Fruit fly (Drosophila melanogaster) whole organism, embryonic: ENCODE measurements around the gene Mst89B.

Source experiments
- Atf6 ChIP-seq: fragments of 200-800 bp; sonication (Bioruptor generic); IDR thresholded peaks from 2 replicates; pipeline ENCODE4 v1.3.6; 2022; ENCODE audit warnings: missing biosample characterization, missing genetic modification characterization
- Awh ChIP-seq: fragments of 200-800 bp; sonication (Bioruptor generic); IDR thresholded peaks from 2 replicates; pipeline ENCODE4, ENCODE4 v1.3.6; 2022; ENCODE audit warnings: missing biosample characterization, missing genetic modification characterization
- Bdp1 ChIP-seq: fragments of 200-800 bp; sonication (Bioruptor generic); optimal IDR thresholded peaks from 3 replicates; lab custom pipeline; 2016; ENCODE audit warnings: missing biosample characterization, missing genetic modification characterization
- CG10543 ChIP-seq: fragments of 200-800 bp; sonication (Bioruptor generic); optimal IDR thresholded peaks from 3 replicates; lab custom pipeline; 2017; ENCODE audit warnings: missing biosample characterization, mild to moderate bottlenecking, missing genetic modification characterization, moderate library complexity
- CG11398 ChIP-seq: fragments of 200-800 bp; sonication (Bioruptor generic); optimal IDR thresholded peaks from 2 replicates; lab custom pipeline; 2016; ENCODE audit warnings: missing biosample characterization, missing genetic modification characterization
- CG11456 ChIP-seq: fragments of 200-800 bp; sonication (Bioruptor generic); IDR thresholded peaks from 3 replicates; pipeline ENCODE4 v1.3.6; 2022; ENCODE audit warnings: missing biosample characterization, missing genetic modification characterization
- CG12219 ChIP-seq: fragments of 200-800 bp; sonication (Bioruptor generic); optimal IDR thresholded peaks from 3 replicates; lab custom pipeline; 2018; ENCODE audit warnings: missing biosample characterization, mild to moderate bottlenecking, missing genetic modification characterization
- CG12659 ChIP-seq: fragments of 200-800 bp; sonication (Bioruptor generic); optimal IDR thresholded peaks from 3 replicates; lab custom pipeline; 2017; ENCODE audit warnings: mild to moderate bottlenecking, missing biosample characterization, missing genetic modification reagents, missing genetic modification characterization
- CG17328 ChIP-seq: fragments of 200-800 bp; sonication (Bioruptor generic); IDR thresholded peaks from 2 replicates; pipeline ENCODE4 v1.3.6; 2022; ENCODE audit warnings: missing biosample characterization, missing genetic modification characterization
- CG1792 ChIP-seq: fragments of 200-800 bp; sonication (Bioruptor generic); optimal IDR thresholded peaks from 2 replicates; lab custom pipeline; 2016; ENCODE audit warnings: missing biosample characterization, missing genetic modification characterization
- CG2199 ChIP-seq: fragments of 200-800 bp; sonication (Bioruptor generic); IDR thresholded peaks from 3 replicates; pipeline ENCODE4 v1.3.6; 2022; ENCODE audit warnings: missing biosample characterization, missing genetic modification characterization
- CG2678 ChIP-seq: fragments of 200-800 bp; sonication (Bioruptor generic); optimal IDR thresholded peaks from 3 replicates; lab custom pipeline; 2019; ENCODE audit warnings: missing biosample characterization, mild to moderate bottlenecking, missing genetic modification characterization, moderate library complexity
- CG31441 ChIP-seq: fragments of 200-800 bp; sonication (Bioruptor generic); IDR thresholded peaks from 2 replicates; pipeline ENCODE4 v1.3.6; 2022; ENCODE audit warnings: missing biosample characterization, missing genetic modification characterization
- CG42726 ChIP-seq: fragments of 200-800 bp; sonication (Bioruptor generic); IDR thresholded peaks from 2 replicates; pipeline ENCODE4 v1.3.6; 2022; ENCODE audit warnings: missing biosample characterization, missing genetic modification characterization; ENCODE audit not compliant: partially characterized antibody
- CG4282 ChIP-seq: fragments of 200-800 bp; sonication (Bioruptor generic); optimal IDR thresholded peaks from 2 replicates; lab custom pipeline; 2016; ENCODE audit warnings: missing biosample characterization, missing genetic modification characterization
- CG4854 ChIP-seq: fragments of 200-800 bp; sonication (Bioruptor generic); optimal IDR thresholded peaks from 2 replicates; lab custom pipeline; 2016; ENCODE audit warnings: missing biosample characterization, missing genetic modification characterization, inconsistent platforms
- CG7786 ChIP-seq: fragments of 200-800 bp; sonication (Bioruptor generic); optimal IDR thresholded peaks from 2 replicates; lab custom pipeline; 2016; ENCODE audit warnings: missing biosample characterization, missing genetic modification characterization
- CG8388 ChIP-seq: fragments of 200-800 bp; sonication (Bioruptor generic); optimal IDR thresholded peaks from 2 replicates; lab custom pipeline; 2019; ENCODE audit warnings: missing biosample characterization, mild to moderate bottlenecking, missing genetic modification characterization, moderate library complexity
- Dek ChIP-seq: fragments of 200-800 bp; sonication (Bioruptor generic); optimal IDR thresholded peaks from 3 replicates; lab custom pipeline; 2019; ENCODE audit warnings: missing biosample characterization, mild to moderate bottlenecking, missing genetic modification characterization, moderate library complexity
- E2f1 ChIP-seq: fragments of 200-800 bp; sonication (Bioruptor generic); IDR thresholded peaks from 2 replicates; pipeline ENCODE4 v1.3.6; 2022; ENCODE audit warnings: missing biosample characterization, missing genetic modification characterization
- E2f2 ChIP-seq: fragments of 200-800 bp; sonication (Bioruptor generic); IDR thresholded peaks from 2 replicates; pipeline ENCODE4 v1.3.6; 2022; ENCODE audit warnings: missing biosample characterization, missing genetic modification characterization
- Fer1 ChIP-seq: fragments of 200-800 bp; sonication (Bioruptor generic); optimal IDR thresholded peaks from 2 replicates; lab custom pipeline; 2017; ENCODE audit warnings: missing biosample characterization, mild to moderate bottlenecking, missing genetic modification characterization
- HmgZ ChIP-seq: fragments of 200-800 bp; sonication (Bioruptor generic); optimal IDR thresholded peaks from 2 replicates; lab custom pipeline; 2018; ENCODE audit warnings: missing biosample characterization, mild to moderate bottlenecking, missing genetic modification characterization
- Hr3 ChIP-seq: fragments of 200-800 bp; sonication (Bioruptor generic); optimal IDR thresholded peaks from 3 replicates; lab custom pipeline; 2016; ENCODE audit warnings: missing biosample characterization, missing genetic modification characterization
- Hr39 ChIP-seq: fragments of >200 bp; optimal IDR thresholded peaks from 2 replicates; lab custom pipeline; 2017
- Jarid2 ChIP-seq: fragments of 200-800 bp; sonication (Bioruptor generic); optimal IDR thresholded peaks from 3 replicates; lab custom pipeline; 2017; ENCODE audit warnings: mild to moderate bottlenecking, missing biosample characterization, missing genetic modification reagents, missing genetic modification characterization
- Med ChIP-seq: fragments of 200-800 bp; sonication (Bioruptor generic); peaks from one replicate; lab custom pipeline; 2016; ENCODE audit warnings: missing biosample characterization, missing genetic modification characterization, mild to moderate bottlenecking, inconsistent platforms, moderate library complexity
- Trl ChIP-seq, 3 experiments: fragments of >200 bp in 2 of 3; fragments of 200-800 bp in 1 of 3; sonication (Bioruptor generic) in 1 of 3; optimal IDR thresholded peaks; 2 replicates in 1 of 3; 3 replicates in 2 of 3; lab custom pipeline; 2016 to 2017; ENCODE audit warnings: missing biosample characterization in 1 of 3, missing genetic modification characterization in 1 of 3
- Vsx1 ChIP-seq: fragments of 200-800 bp; sonication (Bioruptor generic); optimal IDR thresholded peaks from 2 replicates; lab custom pipeline; 2017; ENCODE audit warnings: missing biosample characterization, mild to moderate bottlenecking, missing genetic modification characterization, missing genetic modification reagents
- ara ChIP-seq: fragments of 200-800 bp; sonication (Bioruptor generic); IDR thresholded peaks from 2 replicates; pipeline ENCODE4 v1.3.6; 2022; ENCODE audit warnings: missing biosample characterization, missing genetic modification characterization
- bowl ChIP-seq: fragments of 200-800 bp; sonication (Bioruptor generic); IDR thresholded peaks from 2 replicates; pipeline ENCODE4 v1.3.6; 2022; ENCODE audit warnings: missing biosample characterization, missing genetic modification characterization
- dpn ChIP-seq, 2 experiments: fragments of 200-800 bp; sonication (Bioruptor generic); optimal IDR thresholded peaks; 3 replicates each; lab custom pipeline; 2016; ENCODE audit warnings: missing biosample characterization in 2 of 2, missing genetic modification characterization in 2 of 2
- dysf ChIP-seq: fragments of 200-800 bp; sonication (Bioruptor generic); IDR thresholded peaks from 3 replicates; pipeline ENCODE4 v1.3.6; 2022; ENCODE audit warnings: missing biosample characterization, missing genetic modification characterization
- emc ChIP-seq: fragments of 200-800 bp; sonication (Bioruptor generic); optimal IDR thresholded peaks from 2 replicates; lab custom pipeline; 2016; ENCODE audit warnings: missing biosample characterization, missing genetic modification characterization
- esg ChIP-seq: fragments of 200-800 bp; sonication (Bioruptor generic); conservative IDR thresholded peaks from 2 replicates; pipeline ENCODE4 v1.3.6; 2022; ENCODE audit warnings: missing biosample characterization, missing genetic modification characterization
- gfzf ChIP-seq: fragments of 200-800 bp; sonication (Bioruptor generic); optimal IDR thresholded peaks from 2 replicates; lab custom pipeline; 2016; ENCODE audit warnings: missing biosample characterization, mild to moderate bottlenecking, missing genetic modification characterization, moderate library complexity
- gt ChIP-seq: fragments of 200-800 bp; sonication (Bioruptor generic); IDR thresholded peaks from 2 replicates; pipeline ENCODE4 v1.3.6; 2022; ENCODE audit warnings: missing biosample characterization, missing genetic modification characterization
- hb ChIP-seq: fragments of 200-800 bp; sonication (Bioruptor generic); IDR thresholded peaks from 3 replicates; pipeline ENCODE4 v1.3.6; 2022; ENCODE audit warnings: missing biosample characterization, missing genetic modification characterization; ENCODE audit not compliant: partially characterized antibody
- jing ChIP-seq: fragments of 200-800 bp; sonication (Bioruptor generic); optimal IDR thresholded peaks from 2 replicates; lab custom pipeline; 2018; ENCODE audit warnings: missing biosample characterization, mild to moderate bottlenecking, missing genetic modification characterization
- ken ChIP-seq: fragments of 200-800 bp; sonication (Bioruptor generic); IDR thresholded peaks from 3 replicates; pipeline ENCODE4 v1.3.6; 2022; ENCODE audit warnings: missing biosample characterization, missing genetic modification characterization
- klu ChIP-seq: fragments of 200-800 bp; sonication (Bioruptor generic); IDR thresholded peaks from 2 replicates; pipeline ENCODE4 v1.3.6; 2022; ENCODE audit warnings: missing biosample characterization, missing genetic modification characterization
- nerfin-2 ChIP-seq: fragments of 200-800 bp; sonication (Bioruptor generic); IDR thresholded peaks from 2 replicates; pipeline ENCODE4 v1.3.6; 2022; ENCODE audit warnings: missing biosample characterization, missing genetic modification characterization; ENCODE audit not compliant: partially characterized antibody
- pfk ChIP-seq: fragments of 200-800 bp; sonication (Bioruptor generic); optimal IDR thresholded peaks from 2 replicates; lab custom pipeline; 2018; ENCODE audit warnings: missing biosample characterization, mild to moderate bottlenecking, missing genetic modification characterization, moderate library complexity
- pzg ChIP-seq: fragments of 200-800 bp; sonication (Bioruptor generic); optimal IDR thresholded peaks from 3 replicates; lab custom pipeline; 2018; ENCODE audit warnings: missing biosample characterization, mild to moderate bottlenecking, missing genetic modification characterization, moderate library complexity
- sc ChIP-seq, 3 experiments: fragments of >200 bp in 2 of 3; fragments of 200-800 bp in 1 of 3; sonication (Bioruptor generic) in 1 of 3; optimal IDR thresholded peaks; 2 replicates in 2 of 3; 3 replicates in 1 of 3; lab custom pipeline; 2017; ENCODE audit warnings: mild to moderate bottlenecking in 1 of 3, missing biosample characterization in 1 of 3, missing genetic modification characterization in 1 of 3, missing genetic modification reagents in 1 of 3
- sim ChIP-seq: fragments of 200-800 bp; sonication (Bioruptor generic); IDR thresholded peaks from 2 replicates; pipeline ENCODE4 v1.3.6; 2022; ENCODE audit warnings: missing biosample characterization, missing genetic modification characterization
- stc ChIP-seq: fragments of 200-800 bp; sonication (Bioruptor generic); IDR thresholded peaks from 2 replicates; pipeline ENCODE4 v1.3.6; 2022; ENCODE audit warnings: missing biosample characterization, missing genetic modification characterization
- stwl ChIP-seq: fragments of 200-800 bp; sonication (Bioruptor generic); optimal IDR thresholded peaks from 3 replicates; lab custom pipeline; 2018; ENCODE audit warnings: missing biosample characterization, mild to moderate bottlenecking, missing genetic modification characterization, moderate library complexity
- unc-4 ChIP-seq: fragments of 200-800 bp; sonication (Bioruptor generic); IDR thresholded peaks from 2 replicates; pipeline ENCODE4 v1.3.6; 2022; ENCODE audit warnings: missing biosample characterization, missing genetic modification characterization; ENCODE audit not compliant: partially characterized antibody
- zen ChIP-seq: fragments of 200-800 bp; sonication (Bioruptor generic); optimal IDR thresholded peaks from 3 replicates; lab custom pipeline; 2018; ENCODE audit warnings: missing biosample characterization, mild to moderate bottlenecking, missing genetic modification characterization, moderate library complexity

Mst89B gene

DNA sequence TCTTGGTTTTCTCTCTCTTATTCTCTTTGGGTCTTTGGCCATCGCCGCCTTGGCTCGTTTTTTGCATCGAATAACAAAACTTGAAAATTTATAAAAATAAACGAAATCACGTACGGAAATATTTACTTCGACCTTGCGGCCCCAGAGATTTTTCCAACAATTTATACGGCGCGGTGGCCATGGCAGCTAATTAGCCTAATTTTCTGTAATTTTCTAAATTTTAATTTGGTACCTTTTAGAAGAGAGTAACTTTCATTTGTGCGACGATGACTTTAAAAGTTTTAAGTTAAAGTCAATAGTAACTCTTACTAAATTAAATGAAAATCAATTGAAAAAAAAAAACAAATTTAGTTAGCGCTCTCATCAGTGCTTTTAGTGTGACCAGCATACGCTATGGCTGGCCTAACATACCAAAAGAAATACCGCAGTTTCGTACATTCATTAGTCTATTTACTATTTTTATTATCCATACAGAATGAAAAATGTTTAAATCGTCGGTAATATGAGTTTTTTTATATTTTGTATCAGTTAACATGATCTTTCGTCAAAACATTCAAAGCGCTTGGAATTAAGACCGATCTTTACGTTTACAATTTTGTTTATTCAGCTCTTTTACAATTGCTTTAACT lies 6.8 kb downstream of the Mst89B start:
- TF ChIP-seq bowl (no peak), Awh (no peak), gfzf (GFP tag; lab: Kevin White, UChicago) (peak; percentile 64), esg (no peak), Fer1 (GFP tag; lab: Kevin White, UChicago) (peak; percentile 14), CG2678 (no peak), Atf6 (GFP tag; lab: Robert Waterston, UW) (no peak), ara (no peak), hb (GFP tag; lab: Robert Waterston, UW) (no peak), dpn (GFP tag; optimal IDR thresholded peaks at IDR 0.05; lab: Kevin White, UChicago) (no peak), CG11456 (GFP tag; lab: Robert Waterston, UW) (no peak), E2f1 (GFP tag; lab: Robert Waterston, UW) (no peak), pfk (GFP tag; lab: Kevin White, UChicago) (no peak), Jarid2 (GFP tag; lab: Kevin White, UChicago) (no peak), CG4854 (GFP tag; lab: Kevin White, UChicago) (no peak), nerfin-2 (no peak), Hr39 (no peak), Bdp1 (GFP tag; lab: Kevin White, UChicago) (no peak), Dek (tag; lab: Kevin White, UChicago) (peak; percentile 34), zen (peak; percentile 2), stwl (peak; percentile 53), HmgZ (no peak), CG42726 (no peak), Trl (optimal IDR thresholded peaks at IDR 0.05; lab: Kevin White, UChicago) (no peak), Trl (GFP tag; optimal IDR thresholded peaks at IDR 0.05; lab: Kevin White, UChicago) (peak; percentile 18), Vsx1 (GFP tag; lab: Kevin White, UChicago) (peak; percentile 64), CG1792 (GFP tag; lab: Kevin White, UChicago) (no peak), ken (GFP tag; lab: Robert Waterston, UW) (no peak), CG8388 (GFP tag; lab: Kevin White, UChicago) (no peak), Med (GFP tag; lab: Kevin White, UChicago) (peak; percentile 76), CG31441 (GFP tag; lab: Robert Waterston, UW) (no peak), CG2199 (GFP tag; lab: Robert Waterston, UW) (0 out of 3 replicates have a peak, but pooled peaks have one; percentile 54), Hr3 (GFP tag; lab: Kevin White, UChicago) (no peak), CG12219 (no peak), unc-4 (GFP tag; lab: Robert Waterston, UW) (no peak), klu (GFP tag; lab: Robert Waterston, UW) (no peak), CG4282 (GFP tag; lab: Kevin White, UChicago) (no peak), sim (GFP tag; lab: Robert Waterston, UW) (no peak), CG12659 (GFP tag; lab: Kevin White, UChicago) (peak; percentile 33), pzg (GFP tag; lab: Kevin White, UChicago) (peak; percentile 25), sc (optimal IDR thresholded peaks at IDR 0.05; lab: Kevin White, UChicago) (no peak), sc (GFP tag; optimal IDR thresholded peaks at IDR 0.05; lab: Kevin White, UChicago) (no peak), jing (GFP tag; lab: Kevin White, UChicago) (no peak), CG7786 (GFP tag; lab: Kevin White, UChicago) (no peak), emc (GFP tag; lab: Kevin White, UChicago) (no peak), CG11398 (no peak), gt (GFP tag; lab: Robert Waterston, UW) (no peak), CG17328 (GFP tag; lab: Robert Waterston, UW) (no peak), stc (GFP tag; lab: Robert Waterston, UW) (no peak), dysf (GFP tag; lab: Robert Waterston, UW) (no peak), E2f2 (peak; percentile 51), CG10543 (GFP tag; lab: Kevin White, UChicago) (no peak)
